Worm (Caenorhabditis elegans): ENCODE results near the gene ZK757.10.

ZK757.10 gene

ce11 chrIII:9891324-9891723 lies 14.3 kb downstream of the ZK757.10 start, which contains the start of gene alg-4:
Gene alg-4 (minus strand): TSS chrIII:9891424.
- TF ChIP-seq flt-1 (GFP tag; IDR thresholded peaks at IDR 0.05) (no peak), hmbx-1 (tag; optimal IDR thresholded peaks at IDR 0.05) (no peak), ceh-36 (tag; optimal IDR thresholded peaks at IDR 0.05) (no peak), F13C5.2 (tag; optimal IDR thresholded peaks at IDR 0.05) (no peak), pes-1 (GFP tag; IDR thresholded peaks at IDR 0.05) (no peak), hmg-4 (GFP tag; optimal IDR thresholded peaks at IDR 0.05) (no peak), tbx-11 (GFP tag; IDR thresholded peaks at IDR 0.05) (no peak), ceh-13 (GFP tag; optimal IDR thresholded peaks at IDR 0.05) (no peak), sea-1 (GFP tag; conservative IDR thresholded peaks at IDR 0.05) (no peak), ets-7 (tag; optimal IDR thresholded peaks at IDR 0.05) (no peak), B0310.2 (tag; optimal IDR thresholded peaks at IDR 0.05) (no peak), aly-1 (tag; optimal IDR thresholded peaks at IDR 0.05) (no peak), scrt-1 (GFP tag; IDR thresholded peaks at IDR 0.05) (no peak), ama-1 (optimal IDR thresholded peaks at IDR 0.05) (no peak)

ce11 chrIII:9892855-9893254 lies 15.8 kb downstream of the ZK757.10 start, which contains the start of gene mam-7:
Gene mam-7 (plus strand): TSS chrIII:9893155.
- TF ChIP-seq tra-4 (tag; optimal IDR thresholded peaks at IDR 0.05) (no peak), scrt-1 (GFP tag; IDR thresholded peaks at IDR 0.05) (no peak), hmbx-1 (tag; optimal IDR thresholded peaks at IDR 0.05) (no peak), F13C5.2 (tag; optimal IDR thresholded peaks at IDR 0.05) (no peak), tbx-37 (GFP tag; conservative IDR thresholded peaks at IDR 0.05) (no peak), pes-1 (GFP tag; IDR thresholded peaks at IDR 0.05) (no peak), hmg-4 (GFP tag; optimal IDR thresholded peaks at IDR 0.05) (no peak), aly-1 (tag; optimal IDR thresholded peaks at IDR 0.05) (no peak), flt-1 (GFP tag; IDR thresholded peaks at IDR 0.05) (no peak), sea-1 (GFP tag; conservative IDR thresholded peaks at IDR 0.05) (no peak), tbx-11 (GFP tag; IDR thresholded peaks at IDR 0.05) (no peak), ceh-13 (GFP tag; optimal IDR thresholded peaks at IDR 0.05) (no peak)

ce11 chrIII:9899720-9900119 lies 22.7 kb downstream of the ZK757.10 start:
- TF ChIP-seq tbx-11 (GFP tag; IDR thresholded peaks at IDR 0.05) (no peak), scrt-1 (GFP tag; IDR thresholded peaks at IDR 0.05) (no peak), B0310.2 (tag; optimal IDR thresholded peaks at IDR 0.05) (no peak), pes-1 (GFP tag; IDR thresholded peaks at IDR 0.05) (no peak), ceh-13 (GFP tag; optimal IDR thresholded peaks at IDR 0.05) (no peak), ets-7 (tag; optimal IDR thresholded peaks at IDR 0.05) (no peak), tra-4 (tag; optimal IDR thresholded peaks at IDR 0.05) (no peak), ceh-36 (tag; optimal IDR thresholded peaks at IDR 0.05) (no peak)

- TF ChIP-seq tbx-37 (GFP tag; conservative IDR thresholded peaks at IDR 0.05) (no peak), hmbx-1 (tag; optimal IDR thresholded peaks at IDR 0.05) (no peak)
Measured at ce11 chrIII:9903694-9904292, 26.7 kb downstream of the ZK757.10 start.

ce11 chrIII:9905307-9905706 lies 28.3 kb downstream of the ZK757.10 start:
- no peak for TF ChIP-seq hmg-4 (GFP tag; optimal IDR thresholded peaks at IDR 0.05)
- no peak for TF ChIP-seq sea-1 (GFP tag; conservative IDR thresholded peaks at IDR 0.05)
- no peak for TF ChIP-seq ama-1 (optimal IDR thresholded peaks at IDR 0.05)
- TF ChIP-seq ets-7 (tag; optimal IDR thresholded peaks at IDR 0.05), result no peak

ce11 chrIII:9907574-9907973 lies 30.5 kb downstream of the ZK757.10 start:
- TF ChIP-seq hmg-4 (GFP tag; optimal IDR thresholded peaks at IDR 0.05) (no peak), ceh-36 (tag; optimal IDR thresholded peaks at IDR 0.05) (no peak), scrt-1 (GFP tag; IDR thresholded peaks at IDR 0.05) (no peak), sea-1 (GFP tag; conservative IDR thresholded peaks at IDR 0.05) (no peak), ama-1 (optimal IDR thresholded peaks at IDR 0.05) (no peak), ceh-13 (GFP tag; optimal IDR thresholded peaks at IDR 0.05) (no peak), pes-1 (GFP tag; IDR thresholded peaks at IDR 0.05) (no peak), aly-1 (tag; optimal IDR thresholded peaks at IDR 0.05) (no peak), F13C5.2 (tag; optimal IDR thresholded peaks at IDR 0.05) (no peak), tbx-37 (GFP tag; conservative IDR thresholded peaks at IDR 0.05) (no peak), tbx-11 (GFP tag; IDR thresholded peaks at IDR 0.05) (no peak)

DNA sequence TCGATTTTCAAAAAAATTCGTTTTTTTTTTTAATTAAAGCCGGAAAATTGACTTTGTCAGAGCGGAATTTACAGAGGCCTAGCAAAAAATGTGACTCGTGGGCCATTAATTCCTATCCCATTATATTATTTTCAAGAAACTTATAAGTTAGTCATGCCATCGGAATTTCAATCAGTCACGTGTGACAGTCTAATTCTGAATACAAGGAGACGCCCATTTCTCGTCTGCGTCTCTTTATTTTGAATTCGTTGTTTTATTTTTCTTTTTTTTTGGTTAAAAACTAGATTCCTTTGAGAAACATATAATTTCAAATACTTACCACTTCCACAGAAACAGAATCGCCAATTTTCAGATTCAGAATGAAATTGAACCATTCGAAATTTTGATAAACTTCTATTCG lies 31.7 kb downstream of the ZK757.10 start:
- TF ChIP-seq ama-1 (optimal IDR thresholded peaks at IDR 0.05) (no peak), pes-1 (GFP tag; IDR thresholded peaks at IDR 0.05) (no peak), sea-1 (GFP tag; conservative IDR thresholded peaks at IDR 0.05) (no peak), hmg-4 (GFP tag; optimal IDR thresholded peaks at IDR 0.05) (no peak), ceh-13 (GFP tag; optimal IDR thresholded peaks at IDR 0.05) (no peak), hmbx-1 (tag; optimal IDR thresholded peaks at IDR 0.05) (no peak), tbx-37 (GFP tag; conservative IDR thresholded peaks at IDR 0.05) (no peak), flt-1 (GFP tag; IDR thresholded peaks at IDR 0.05) (no peak), tra-4 (tag; optimal IDR thresholded peaks at IDR 0.05) (no peak), tbx-11 (GFP tag; IDR thresholded peaks at IDR 0.05) (no peak), ets-7 (tag; optimal IDR thresholded peaks at IDR 0.05) (no peak), scrt-1 (GFP tag; IDR thresholded peaks at IDR 0.05) (no peak), aly-1 (tag; optimal IDR thresholded peaks at IDR 0.05) (no peak), ceh-36 (tag; optimal IDR thresholded peaks at IDR 0.05) (no peak), hnd-1 (tag; optimal IDR thresholded peaks at IDR 0.05) (no peak), F13C5.2 (tag; optimal IDR thresholded peaks at IDR 0.05) (no peak)
